Worm (Caenorhabditis elegans) whole organism, L4 larva: ENCODE results near the gene F09G8.7.

Experiments
- F37D6.2 ChIP-seq: sonication (generic microtip); optimal IDR thresholded peaks from 2 replicates; lab custom pipeline; 2016; ENCODE audit warnings: mild to moderate bottlenecking, missing genetic modification characterization, missing compliant biosample characterization
- Y75B8A.6 ChIP-seq: fragments of 200-800 bp; sonication (Bioruptor generic); IDR thresholded peaks from 2 replicates; pipeline ENCODE4 v1.3.6; 2022; ENCODE audit warnings: missing genetic modification reagents, missing genetic modification characterization, missing compliant biosample characterization
- aha-1 ChIP-seq: fragments of 150-350 bp; peaks from one replicate; lab custom pipeline; 2014; ENCODE audit warnings: missing biosample characterization, missing genetic modification characterization
- arid-1 ChIP-seq: fragments of 200-800 bp; sonication (Bioruptor generic); conservative IDR thresholded peaks from 2 replicates; pipeline ENCODE4 v1.3.6; 2022; ENCODE audit warnings: missing genetic modification reagents, missing genetic modification characterization, missing compliant biosample characterization
- attf-4 ChIP-seq: sonication (generic microtip); optimal IDR thresholded peaks from 3 replicates; lab custom pipeline; 2017; ENCODE audit warnings: missing biosample characterization, missing genetic modification characterization
- ceh-20 ChIP-seq: fragments of 200-800 bp; sonication (Bioruptor generic); IDR thresholded peaks from 2 replicates; pipeline ENCODE4 v1.3.6; 2022; ENCODE audit warnings: missing genetic modification reagents, missing genetic modification characterization, missing compliant biosample characterization
- ceh-32 ChIP-seq: sonication (generic microtip); optimal IDR thresholded peaks from 2 replicates; lab custom pipeline; 2016; ENCODE audit warnings: mild to moderate bottlenecking, missing genetic modification characterization, missing compliant biosample characterization; ENCODE audit not compliant: poor library complexity
- ceh-44 ChIP-seq: fragments of 200-800 bp; sonication (Bioruptor generic); IDR thresholded peaks from 2 replicates; pipeline ENCODE4 v1.3.6; 2022; ENCODE audit warnings: missing genetic modification reagents, missing genetic modification characterization, missing compliant biosample characterization
- ceh-62 ChIP-seq: sonication (generic microtip); optimal IDR thresholded peaks from 2 replicates; lab custom pipeline; 2017; ENCODE audit warnings: missing biosample characterization, missing genetic modification characterization
- cey-2 ChIP-seq: sonication (generic microtip); optimal IDR thresholded peaks from 3 replicates; lab custom pipeline; 2017; ENCODE audit warnings: missing genetic modification characterization, mild to moderate bottlenecking, missing compliant biosample characterization, antibody characterized with exemption, borderline replicate concordance; ENCODE audit not compliant: insufficient read depth
- ctbp-1 ChIP-seq: fragments of 200-800 bp; sonication (Bioruptor generic); IDR thresholded peaks from 2 replicates; pipeline ENCODE4 v1.3.6; 2022; ENCODE audit warnings: missing genetic modification reagents, missing genetic modification characterization, missing compliant biosample characterization
- dmd-8 ChIP-seq: fragments of 200-800 bp; sonication (Bioruptor generic); IDR thresholded peaks from 2 replicates; pipeline ENCODE4 v1.3.6; 2022; ENCODE audit warnings: missing genetic modification characterization, missing compliant biosample characterization
- dpl-1 ChIP-seq: fragments of 150-350 bp; optimal IDR thresholded peaks from 2 replicates; lab custom pipeline; 2014; ENCODE audit warnings: missing biosample characterization, missing genetic modification reagents, missing genetic modification characterization
- duxl-1 ChIP-seq: sonication (generic microtip); optimal IDR thresholded peaks from 2 replicates; lab custom pipeline; 2016; ENCODE audit warnings: mild to moderate bottlenecking, missing genetic modification characterization, moderate library complexity, missing compliant biosample characterization; ENCODE audit not compliant: poor library complexity
- dve-1 ChIP-seq: sonication (generic microtip); optimal IDR thresholded peaks from 2 replicates; lab custom pipeline; 2017; ENCODE audit warnings: antibody characterized with exemption, mild to moderate bottlenecking, missing genetic modification characterization, missing compliant biosample characterization; ENCODE audit not compliant: insufficient read depth
- egl-27 ChIP-seq: sonication (generic microtip); optimal IDR thresholded peaks from 3 replicates; lab custom pipeline; 2017; ENCODE audit warnings: missing biosample characterization, missing genetic modification reagents, missing genetic modification characterization
- fkh-10 ChIP-seq: fragments of 150-350 bp; optimal IDR thresholded peaks from 2 replicates; lab custom pipeline; 2014; ENCODE audit warnings: missing biosample characterization, missing genetic modification reagents, missing genetic modification characterization
- gei-8 ChIP-seq: fragments of 200-800 bp; sonication (Bioruptor generic); optimal IDR thresholded peaks from 2 replicates; lab custom pipeline; 2018; ENCODE audit warnings: mild to moderate bottlenecking, missing genetic modification characterization, missing compliant biosample characterization
- hif-1 ChIP-seq, 2 experiments: sonication (generic microtip); optimal IDR thresholded peaks; 2 replicates each; lab custom pipeline; 2016 to 2017; ENCODE audit warnings: missing compliant biosample characterization in 2 of 2, missing genetic modification characterization in 2 of 2, missing genetic modification reagents in 2 of 2, missing genotype in 2 of 2, mild to moderate bottlenecking in 1 of 2
- hlh-11 ChIP-seq: fragments of 200-800 bp; sonication (Bioruptor generic); optimal IDR thresholded peaks from 2 replicates; lab custom pipeline; 2018; ENCODE audit warnings: mild to moderate bottlenecking, missing genetic modification characterization, missing compliant biosample characterization
- hlh-30 ChIP-seq: sonication (generic microtip); optimal IDR thresholded peaks from 2 replicates; lab custom pipeline; 2017; ENCODE audit warnings: antibody characterized with exemption, mild to moderate bottlenecking, missing genetic modification characterization, missing compliant biosample characterization; ENCODE audit not compliant: insufficient read depth
- hmg-1.1 ChIP-seq: fragments of 200-800 bp; sonication (Bioruptor generic); IDR thresholded peaks from 2 replicates; pipeline ENCODE4 v1.3.6; 2022; ENCODE audit warnings: missing genetic modification reagents, missing genetic modification characterization, missing compliant biosample characterization
- jun-1 ChIP-seq: fragments of 150-350 bp; optimal IDR thresholded peaks from 2 replicates; lab custom pipeline; 2014; ENCODE audit warnings: missing biosample characterization, missing genetic modification reagents, missing genetic modification characterization
- lim-7 ChIP-seq: fragments of 200-800 bp; sonication (Bioruptor generic); IDR thresholded peaks from 2 replicates; pipeline ENCODE4 v1.3.6; 2022; ENCODE audit warnings: missing genetic modification characterization, missing compliant biosample characterization
- lin-1 ChIP-seq: fragments of 200-800 bp; sonication (Bioruptor generic); IDR thresholded peaks from 2 replicates; pipeline ENCODE4 v1.3.6; 2022; ENCODE audit warnings: missing genetic modification reagents, missing genetic modification characterization, missing compliant biosample characterization
- lin-13 ChIP-seq: fragments of 150-350 bp; optimal IDR thresholded peaks from 2 replicates; lab custom pipeline; 2014; ENCODE audit warnings: missing biosample characterization, missing genetic modification reagents, missing genetic modification characterization
- madf-9 ChIP-seq: fragments of 200-800 bp; sonication (Bioruptor generic); conservative IDR thresholded peaks from 2 replicates; pipeline ENCODE4 v1.3.6; 2022; ENCODE audit warnings: missing genetic modification reagents, missing genetic modification characterization, missing compliant biosample characterization
- mdl-1 ChIP-seq, 2 experiments: fragments of 150-350 bp in 1 of 2; sonication (generic microtip) in 1 of 2; optimal IDR thresholded peaks; 2 replicates each; lab custom pipeline; 2014 to 2017; ENCODE audit warnings: missing biosample characterization in 2 of 2, missing genetic modification characterization in 2 of 2
- mdt-29 ChIP-seq: fragments of 200-800 bp; sonication (Bioruptor generic); IDR thresholded peaks from 2 replicates; pipeline ENCODE4 v1.3.6; 2022; ENCODE audit warnings: missing genetic modification reagents, missing genetic modification characterization, missing compliant biosample characterization
- mep-1 ChIP-seq: fragments of 150-350 bp; sonication (generic microtip); optimal IDR thresholded peaks from 3 replicates; lab custom pipeline; 2014; ENCODE audit warnings: missing biosample characterization, missing genetic modification characterization
- mes-2 ChIP-seq: sonication (generic microtip); optimal IDR thresholded peaks from 2 replicates; lab custom pipeline; 2016; ENCODE audit warnings: missing genotype, mild to moderate bottlenecking, missing genetic modification characterization, missing compliant biosample characterization; ENCODE audit not compliant: poor library complexity, severe bottlenecking
- nhr-11 ChIP-seq: fragments of 150-350 bp; optimal IDR thresholded peaks from 2 replicates; lab custom pipeline; 2014; ENCODE audit warnings: missing biosample characterization, missing genetic modification characterization
- nhr-111 ChIP-seq: fragments of 200-800 bp; sonication (Bioruptor generic); optimal IDR thresholded peaks from 2 replicates; lab custom pipeline; 2018; ENCODE audit warnings: mild to moderate bottlenecking, missing genetic modification characterization, missing compliant biosample characterization
- nhr-25 ChIP-seq: sonication (generic microtip); optimal IDR thresholded peaks from 2 replicates; lab custom pipeline; 2017; ENCODE audit warnings: missing genetic modification characterization, mild to moderate bottlenecking, missing compliant biosample characterization, antibody characterized with exemption, moderate library complexity, borderline replicate concordance; ENCODE audit not compliant: insufficient read depth
- nhr-6 ChIP-seq: fragments of 150-350 bp; optimal IDR thresholded peaks from 2 replicates; lab custom pipeline; 2014; ENCODE audit warnings: missing biosample characterization, missing genetic modification characterization
- nhr-77 ChIP-seq: fragments of 150-350 bp; optimal IDR thresholded peaks from 2 replicates; lab custom pipeline; 2014; ENCODE audit warnings: missing biosample characterization, missing genetic modification characterization
- php-3 ChIP-seq: fragments of 200-800 bp; sonication (Bioruptor generic); IDR thresholded peaks from 2 replicates; pipeline ENCODE4 v1.3.6; 2022; ENCODE audit warnings: missing genetic modification reagents, missing genetic modification characterization, missing compliant biosample characterization
- snpc-1.2 ChIP-seq: fragments of 200-800 bp; sonication (Bioruptor generic); IDR thresholded peaks from 2 replicates; pipeline ENCODE4 v1.3.6; 2022; ENCODE audit warnings: missing genetic modification reagents, missing genetic modification characterization, missing compliant biosample characterization
- spr-1 ChIP-seq: sonication (generic microtip); optimal IDR thresholded peaks from 2 replicates; lab custom pipeline; 2016; ENCODE audit warnings: mild to moderate bottlenecking, missing genetic modification characterization, missing compliant biosample characterization
- unc-39 ChIP-seq: sonication (generic microtip); optimal IDR thresholded peaks from 2 replicates; lab custom pipeline; 2017; ENCODE audit warnings: missing biosample characterization, missing genetic modification characterization
- unc-62 ChIP-seq, 3 experiments: fragments of 150-350 bp in 1 of 3; sonication (generic microtip); optimal IDR thresholded peaks in 2 of 3; peaks in 1 of 3; 1 replicate in 1 of 3; 2 replicates in 2 of 3; lab custom pipeline; 2014 to 2017; ENCODE audit warnings: missing biosample characterization in 3 of 3, missing genetic modification characterization in 3 of 3, missing genetic modification reagents in 3 of 3, missing genotype in 1 of 3
- zag-1 ChIP-seq: fragments of 150-350 bp; optimal IDR thresholded peaks from 2 replicates; lab custom pipeline; 2014; ENCODE audit warnings: missing biosample characterization, missing genetic modification characterization
- zfp-2 ChIP-seq: sonication (generic microtip); optimal IDR thresholded peaks from 2 replicates; lab custom pipeline; 2016; ENCODE audit warnings: mild to moderate bottlenecking, missing genetic modification characterization, missing compliant biosample characterization
- zfp-3 ChIP-seq: fragments of 200-800 bp; sonication (Bioruptor generic); conservative IDR thresholded peaks from 2 replicates; pipeline ENCODE4 v1.3.6; 2022; ENCODE audit warnings: missing genetic modification reagents, missing genetic modification characterization, missing compliant biosample characterization
- zip-11 ChIP-seq: fragments of 200-800 bp; sonication (Bioruptor generic); IDR thresholded peaks from 2 replicates; pipeline ENCODE4 v1.3.6; 2022; ENCODE audit warnings: missing genetic modification characterization, missing compliant biosample characterization
- zip-2 ChIP-seq: fragments of 150-350 bp; optimal IDR thresholded peaks from 2 replicates; lab custom pipeline; 2014; ENCODE audit warnings: missing biosample characterization, missing genetic modification characterization

The F09G8.7 gene

ce11 chrIII:8287519-8287918 is 19.4 kb upstream of the F09G8.7 start:
- TF ChIP-seq ceh-20 (GFP tag; lab: Robert Waterston, UW) (peak; percentile 55; the same call in 1 of the 2 replicates), hmg-1.1 (GFP tag; lab: Robert Waterston, UW) (peak; percentile 26; the same call in 1 of the 2 replicates), nhr-77 (tag; lab: Kevin White, UChicago) (no peak), snpc-1.2 (GFP tag; lab: Robert Waterston, UW) (no peak), zfp-2 (no peak), madf-9 (GFP tag; lab: Robert Waterston, UW) (no peak), ceh-44 (GFP tag; lab: Robert Waterston, UW) (no peak), gei-8 (GFP tag; lab: Kevin White, UChicago) (no peak), nhr-6 (tag; lab: Kevin White, UChicago) (no peak), ceh-62 (tag; lab: Kevin White, UChicago) (no peak), nhr-11 (tag; lab: Kevin White, UChicago) (peak; percentile 3), Y75B8A.6 (GFP tag; lab: Robert Waterston, UW) (no peak), unc-62 (GFP tag; optimal IDR thresholded peaks at IDR 0.05 in 1 of 2; lab: Kevin White, UChicago) (peak in 1 of 2 experiments; percentile 86), unc-62 (tag; optimal IDR thresholded peaks at IDR 0.05; lab: Kevin White, UChicago) (no peak), mep-1 (tag; lab: Kevin White, UChicago) (peak; percentile 9), hlh-30 (tag; lab: Kevin White, UChicago) (peak; percentile 3), mes-2 (tag; lab: Kevin White, UChicago) (peak; percentile 37), ctbp-1 (GFP tag; lab: Robert Waterston, UW) (no peak), zfp-3 (GFP tag; lab: Robert Waterston, UW) (no peak), zip-11 (no peak), lin-13 (GFP tag; lab: Kevin White, UChicago) (no peak), nhr-111 (GFP tag; lab: Kevin White, UChicago) (no peak), mdl-1 (tag; optimal IDR thresholded peaks at IDR 0.05; lab: Kevin White, UChicago) (no peak), mdt-29 (no peak), hlh-11 (tag; lab: Kevin White, UChicago) (peak; percentile 57), F37D6.2 (peak; percentile 10), spr-1 (tag; lab: Kevin White, UChicago) (no peak), duxl-1 (tag; lab: Kevin White, UChicago) (no peak), unc-39 (tag; lab: Kevin White, UChicago) (no peak), aha-1 (peak; percentile 94), dve-1 (tag; lab: Kevin White, UChicago) (no peak), egl-27 (tag; lab: Kevin White, UChicago) (no peak), dmd-8 (GFP tag; lab: Robert Waterston, UW) (no peak), attf-4 (no peak), php-3 (no peak)

ce11 chrIII:8286824-8287223 is 18.7 kb upstream of the F09G8.7 start:
- TF ChIP-seq dpl-1 (GFP tag; lab: Kevin White, UChicago) (no peak), nhr-25 (tag; lab: Kevin White, UChicago) (no peak), zip-2 (tag; lab: Kevin White, UChicago) (no peak), lin-1 (GFP tag; lab: Robert Waterston, UW) (no peak), zag-1 (tag; lab: Kevin White, UChicago) (no peak), cey-2 (no peak), mes-2 (tag; lab: Kevin White, UChicago) (no peak), zfp-2 (no peak), fkh-10 (GFP tag; lab: Kevin White, UChicago) (no peak), dve-1 (tag; lab: Kevin White, UChicago) (no peak), dmd-8 (GFP tag; lab: Robert Waterston, UW) (no peak), lim-7 (GFP tag; lab: Robert Waterston, UW) (no peak), arid-1 (GFP tag; lab: Robert Waterston, UW) (no peak), duxl-1 (tag; lab: Kevin White, UChicago) (no peak), jun-1 (no peak), spr-1 (tag; lab: Kevin White, UChicago) (no peak), ceh-32 (tag; lab: Kevin White, UChicago) (no peak), hif-1 (tag; optimal IDR thresholded peaks at IDR 0.05; lab: Kevin White, UChicago) (no peak), mep-1 (tag; lab: Kevin White, UChicago) (no peak)
